Worm (Caenorhabditis elegans) whole organism, L4/young adult: ENCODE data around the gene C24H11.2.

Experiments
- W03F9.2 ChIP-seq: fragments of 150-350 bp; optimal IDR thresholded peaks from 2 replicates; lab custom pipeline; 2014; ENCODE audit warnings: missing biosample characterization, missing genetic modification characterization
- him-1 ChIP-seq: sonication (generic microtip); optimal IDR thresholded peaks from 2 replicates; lab custom pipeline; 2016; ENCODE audit warnings: missing genotype, missing genetic modification reagents, missing genetic modification characterization, missing compliant biosample characterization

DNA sequence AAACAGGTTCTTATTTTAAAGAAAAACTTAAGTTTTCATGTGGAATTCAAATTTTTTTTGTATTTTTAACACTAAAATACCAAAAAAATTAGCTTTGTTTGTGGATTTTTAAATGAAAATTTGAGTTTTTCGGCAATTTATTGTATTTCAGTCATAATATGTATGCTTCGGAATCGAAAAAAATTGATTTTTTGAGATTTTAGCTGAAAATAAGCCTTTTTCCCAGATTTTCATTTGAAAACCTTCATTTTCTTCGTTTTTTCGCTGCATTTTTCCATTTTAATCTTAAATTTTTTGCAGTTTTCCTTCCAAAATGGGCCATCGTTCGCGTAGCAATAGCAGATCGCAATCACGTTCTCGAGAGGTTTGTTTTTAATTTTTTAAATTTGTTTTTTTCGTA is 34.0 kb upstream of the C24H11.2 start, which contains the start of gene rsp-8:
- TF ChIP-seq him-1 (tag; lab: Kevin White, UChicago): no peak
- TF ChIP-seq W03F9.2 (tag; lab: Kevin White, UChicago): no peak
